Worm (Caenorhabditis elegans) whole organism, mixed stage, embryonic: Measurements from ENCODE around the gene F25E5.2.

Source experiments
- M03D4.4 ChIP-seq: sonication (generic microtip); optimal IDR thresholded peaks from 2 replicates; lab custom pipeline; 2017; ENCODE audit warnings: mild to moderate bottlenecking, missing genetic modification characterization, missing compliant biosample characterization
- bed-3 ChIP-seq: fragments of 200-800 bp; sonication (Bioruptor generic); optimal IDR thresholded peaks from 3 replicates; lab custom pipeline; 2018; ENCODE audit warnings: mild to moderate bottlenecking, missing genetic modification characterization, moderate library complexity, missing compliant biosample characterization
- blmp-1 ChIP-seq: fragments of 150-350 bp; optimal IDR thresholded peaks from 2 replicates; lab custom pipeline; 2014; ENCODE audit warnings: missing biosample characterization, missing genetic modification characterization
- ceh-43 ChIP-seq: fragments of 200-800 bp; sonication (Bioruptor generic); optimal IDR thresholded peaks from 2 replicates; lab custom pipeline; 2018; ENCODE audit warnings: mild to moderate bottlenecking, missing genetic modification characterization, moderate library complexity, missing compliant biosample characterization
- ces-1 ChIP-seq: fragments of 150-350 bp; optimal IDR thresholded peaks from 2 replicates; lab custom pipeline; 2014; ENCODE audit warnings: missing biosample characterization, missing genetic modification reagents, missing genetic modification characterization
- cnd-1 ChIP-seq: fragments of 200-800 bp; sonication (Bioruptor generic); optimal IDR thresholded peaks from 2 replicates; lab custom pipeline; 2018; ENCODE audit warnings: mild to moderate bottlenecking, missing genetic modification characterization, missing compliant biosample characterization
- drap-1 ChIP-seq: fragments of 200-800 bp; sonication (Bioruptor generic); optimal IDR thresholded peaks from 3 replicates; lab custom pipeline; 2018; ENCODE audit warnings: mild to moderate bottlenecking, missing genetic modification characterization, missing compliant biosample characterization
- elt-1 ChIP-seq: sonication (generic microtip); optimal IDR thresholded peaks from 2 replicates; lab custom pipeline; 2017; ENCODE audit warnings: missing genetic modification characterization, mild to moderate bottlenecking, missing compliant biosample characterization, antibody characterized with exemption, moderate library complexity, borderline replicate concordance; ENCODE audit not compliant: insufficient read depth
- elt-3 ChIP-seq: fragments of 150-350 bp; optimal IDR thresholded peaks from 2 replicates; lab custom pipeline; 2014; ENCODE audit warnings: missing biosample characterization, missing genetic modification characterization
- flh-1 ChIP-seq: fragments of 200-800 bp; sonication (Bioruptor generic); optimal IDR thresholded peaks from 2 replicates; lab custom pipeline; 2018; ENCODE audit warnings: mild to moderate bottlenecking, missing genetic modification characterization, moderate library complexity, missing compliant biosample characterization
- ham-2 ChIP-seq: fragments of 200-800 bp; sonication (Bioruptor generic); optimal IDR thresholded peaks from 2 replicates; lab custom pipeline; 2018; ENCODE audit warnings: mild to moderate bottlenecking, missing genetic modification characterization, missing compliant biosample characterization
- hlh-1 ChIP-seq: fragments of 150-350 bp; optimal IDR thresholded peaks from 2 replicates; lab custom pipeline; 2014; ENCODE audit warnings: missing biosample characterization, missing genetic modification reagents, missing genetic modification characterization
- lin-13 ChIP-seq: fragments of 150-350 bp; optimal IDR thresholded peaks from 2 replicates; lab custom pipeline; 2014; ENCODE audit warnings: missing biosample characterization, missing genetic modification characterization
- lin-32 ChIP-seq: fragments of 200-800 bp; sonication (Bioruptor generic); optimal IDR thresholded peaks from 2 replicates; lab custom pipeline; 2018; ENCODE audit warnings: mild to moderate bottlenecking, missing genetic modification characterization, missing compliant biosample characterization
- lsy-2 ChIP-seq: fragments of 150-350 bp; optimal IDR thresholded peaks from 2 replicates; lab custom pipeline; 2014; ENCODE audit warnings: missing biosample characterization, missing genetic modification characterization
- mab-5 ChIP-seq: fragments of 150-350 bp; optimal IDR thresholded peaks from 2 replicates; lab custom pipeline; 2014; ENCODE audit warnings: missing biosample characterization, missing genetic modification characterization
- mep-1 ChIP-seq: fragments of 150-350 bp; optimal IDR thresholded peaks from 2 replicates; lab custom pipeline; 2017; ENCODE audit warnings: missing biosample characterization, missing genetic modification reagents, missing genetic modification characterization, inconsistent platforms
- mls-2 ChIP-seq: sonication (generic microtip); optimal IDR thresholded peaks from 2 replicates; lab custom pipeline; 2016; ENCODE audit warnings: mild to moderate bottlenecking, missing genetic modification characterization, moderate library complexity, missing compliant biosample characterization
- nhr-12 ChIP-seq: fragments of 150-350 bp; optimal IDR thresholded peaks from 2 replicates; lab custom pipeline; 2014; ENCODE audit warnings: missing biosample characterization, missing genetic modification characterization
- nhr-2 ChIP-seq: fragments of 150-350 bp; optimal IDR thresholded peaks from 2 replicates; lab custom pipeline; 2014; ENCODE audit warnings: missing biosample characterization, missing genetic modification characterization
- nhr-76 ChIP-seq: sonication (generic microtip); optimal IDR thresholded peaks from 2 replicates; lab custom pipeline; 2017; ENCODE audit warnings: missing biosample characterization, missing genetic modification characterization
- pha-4 ChIP-seq: fragments of 150-350 bp; optimal IDR thresholded peaks from 2 replicates; lab custom pipeline; 2018; ENCODE audit warnings: missing biosample characterization, missing genetic modification reagents, missing genetic modification characterization
- sem-2 ChIP-seq: fragments of 200-800 bp; sonication (Bioruptor generic); optimal IDR thresholded peaks from 2 replicates; lab custom pipeline; 2018; ENCODE audit warnings: mild to moderate bottlenecking, missing genetic modification characterization, missing compliant biosample characterization
- snpc-4 ChIP-seq: fragments of 150-350 bp; optimal IDR thresholded peaks from 2 replicates; lab custom pipeline; 2014; ENCODE audit warnings: missing biosample characterization, missing genetic modification characterization
- sptf-1 ChIP-seq: sonication (generic microtip); optimal IDR thresholded peaks from 2 replicates; lab custom pipeline; 2017; ENCODE audit warnings: mild to moderate bottlenecking, missing genetic modification characterization, moderate library complexity, missing compliant biosample characterization
- unc-120 ChIP-seq: sonication (generic microtip); optimal IDR thresholded peaks from 2 replicates; lab custom pipeline; 2017; ENCODE audit warnings: missing genetic modification characterization, missing compliant biosample characterization; ENCODE audit not compliant: poor library complexity, severe bottlenecking
- unc-39 ChIP-seq: fragments of 150-350 bp; optimal IDR thresholded peaks from 2 replicates; lab custom pipeline; 2014; ENCODE audit warnings: missing biosample characterization, missing genetic modification characterization
- unc-62 ChIP-seq: fragments of 150-350 bp; optimal IDR thresholded peaks from 2 replicates; lab custom pipeline; 2014; ENCODE audit warnings: missing biosample characterization, missing genetic modification reagents, missing genetic modification characterization
- zip-8 ChIP-seq: fragments of 150-350 bp; optimal IDR thresholded peaks from 2 replicates; lab custom pipeline; 2014; ENCODE audit warnings: missing biosample characterization, missing genetic modification characterization
- ztf-11 ChIP-seq: fragments of 150-350 bp; optimal IDR thresholded peaks from 2 replicates; lab custom pipeline; 2014; ENCODE audit warnings: missing biosample characterization, missing genetic modification characterization

F25E5.2 gene

ce11 chrV:7434805-7435363 lies 20.2 kb upstream of the F25E5.2 start:
- TF ChIP-seq blmp-1 (tag; lab: Kevin White, UChicago) (no peak), mab-5 (tag; lab: Kevin White, UChicago) (no peak), mep-1 (tag; lab: Kevin White, UChicago) (no peak)
- TF ChIP-seq, all 35 proteins: peak for 0

- TF ChIP-seq drap-1 (GFP tag; lab: Kevin White, UChicago): no peak
- TF ChIP-seq lsy-2 (tag; lab: Kevin White, UChicago): no peak
- TF ChIP-seq zip-8: no peak
- no peak for TF ChIP-seq bed-3 (GFP tag; lab: Kevin White, UChicago)
- no peak for TF ChIP-seq lin-32 (GFP tag; lab: Kevin White, UChicago)
- no peak for TF ChIP-seq M03D4.4 (tag; lab: Kevin White, UChicago)
- no peak for TF ChIP-seq ces-1 (GFP tag; lab: Kevin White, UChicago)
- no peak for TF ChIP-seq blmp-1 (tag; lab: Kevin White, UChicago)
- TF ChIP-seq elt-3 (tag; lab: Kevin White, UChicago): no peak
- no peak for TF ChIP-seq mab-5 (tag; lab: Kevin White, UChicago)
- TF ChIP-seq elt-1 (tag; lab: Kevin White, UChicago): no peak
- no peak for TF ChIP-seq mep-1 (tag; lab: Kevin White, UChicago)
- TF ChIP-seq ham-2 (GFP tag; lab: Kevin White, UChicago): no peak
- no peak for TF ChIP-seq nhr-2
- TF ChIP-seq ztf-11: no peak
- TF ChIP-seq unc-120 (tag; lab: Kevin White, UChicago): no peak
- TF ChIP-seq flh-1: no peak
- no peak for TF ChIP-seq unc-39 (tag; lab: Kevin White, UChicago)
- TF ChIP-seq hlh-1: no peak
- TF ChIP-seq, all 35 proteins: peak for 0
Measured at ce11 chrV:7435376-7436204, 19.5 kb upstream of the F25E5.2 start, which contains the start of the genes ddo-2 and F25E5.8. ddo-2 (minus strand) TSS chrV:7435705. F25E5.8 (plus strand) TSS chrV:7435930.

ce11 chrV:7436509-7436908 lies 18.6 kb upstream of the F25E5.2 start:
- TF ChIP-seq unc-120 (tag; lab: Kevin White, UChicago) (no peak), drap-1 (GFP tag; lab: Kevin White, UChicago) (no peak), nhr-2 (no peak), snpc-4 (no peak), ceh-43 (GFP tag; lab: Kevin White, UChicago) (no peak), nhr-12 (no peak), cnd-1 (no peak), nhr-76 (tag; lab: Kevin White, UChicago) (no peak), sem-2 (GFP tag; lab: Kevin White, UChicago) (no peak), ham-2 (GFP tag; lab: Kevin White, UChicago) (no peak), elt-3 (tag; lab: Kevin White, UChicago) (no peak), lin-13 (tag; lab: Kevin White, UChicago) (no peak), unc-62 (GFP tag; lab: Kevin White, UChicago) (no peak), lin-32 (GFP tag; lab: Kevin White, UChicago) (no peak), blmp-1 (tag; lab: Kevin White, UChicago) (no peak)
- TF ChIP-seq, all 35 proteins: peak for 0

- TF ChIP-seq elt-1 (tag; lab: Kevin White, UChicago) (no peak), zip-8 (no peak), mls-2 (tag; lab: Kevin White, UChicago) (no peak), sptf-1 (tag; lab: Kevin White, UChicago) (no peak), mep-1 (tag; lab: Kevin White, UChicago) (no peak), pha-4 (tag; lab: Kevin White, UChicago) (no peak), ztf-11 (no peak), drap-1 (GFP tag; lab: Kevin White, UChicago) (no peak), flh-1 (no peak), sem-2 (GFP tag; lab: Kevin White, UChicago) (no peak), M03D4.4 (tag; lab: Kevin White, UChicago) (no peak)
- TF ChIP-seq, all 35 proteins: peak for 0
Measured at ce11 chrV:7436911-7437310, 18.2 kb upstream of the F25E5.2 start.
